Fruit fly (Drosophila melanogaster): ENCODE data around the gene Pcyt1.
A peak's percentile ranks its signal among the peaks of the same experiment; 100 is the strongest.

Pcyt1 gene

dm6 chr3L:1545693-1546329 is at the start of gene Pcyt1, which contains the start of gene CG32313:
Gene Pcyt1 (plus strand): TSS chr3L:1546092.
Gene CG32313 (minus strand): TSS chr3L:1545743.
- peak; percentile 66 for TF ChIP-seq CG17801 (GFP tag; optimal IDR thresholded peaks at IDR 0.05; ENCODE audit: partially characterized antibody)

dm6 chr3L:1496408-1496807 is 49.5 kb upstream of the Pcyt1 start, which contains the start of gene CG12084:
Gene CG12084 (minus strand): TSS chr3L:1496643.
- no peak for TF ChIP-seq CG17801 (GFP tag; optimal IDR thresholded peaks at IDR 0.05; ENCODE audit: partially characterized antibody)

dm6 chr3L:1502086-1502893 is 43.6 kb upstream of the Pcyt1 start, which contains the start of the genes hfp and Psa:
Gene hfp (minus strand): TSS chr3L:1502590.
Gene Psa (plus strand): TSS chr3L:1502843.
- TF ChIP-seq CG17801 (GFP tag; optimal IDR thresholded peaks at IDR 0.05; ENCODE audit: partially characterized antibody), result peak; percentile 31

- TF ChIP-seq CG17801 (GFP tag; optimal IDR thresholded peaks at IDR 0.05; ENCODE audit: partially characterized antibody), result peak; percentile 84
Observed at dm6 chr3L:1515820-1516540, 29.9 kb upstream of the Pcyt1 start.

dm6 chr3L:1516631-1517273 is 29.1 kb upstream of the Pcyt1 start, which contains the start of gene cue:
Gene cue (minus strand): TSS chr3L:1517271.
- no peak for TF ChIP-seq CG17801 (GFP tag; optimal IDR thresholded peaks at IDR 0.05; ENCODE audit: partially characterized antibody)

dm6 chr3L:1517274-1518047 is 28.4 kb upstream of the Pcyt1 start:
- peak; percentile 9 for TF ChIP-seq CG17801 (GFP tag; optimal IDR thresholded peaks at IDR 0.05; ENCODE audit: partially characterized antibody)

dm6 chr3L:1518715-1519603 is 26.9 kb upstream of the Pcyt1 start:
- peak; percentile 52 for TF ChIP-seq CG17801 (GFP tag; optimal IDR thresholded peaks at IDR 0.05; ENCODE audit: partially characterized antibody)

- TF ChIP-seq CG17801 (GFP tag; optimal IDR thresholded peaks at IDR 0.05; ENCODE audit: partially characterized antibody), result no peak
Observed at dm6 chr3L:1531159-1531558, 14.7 kb upstream of the Pcyt1 start, which contains the start of gene Ir62a. Gene Ir62a (minus strand): TSS chr3L:1531259.

- peak; percentile 7 for TF ChIP-seq CG17801 (GFP tag; optimal IDR thresholded peaks at IDR 0.05; ENCODE audit: partially characterized antibody)
Observed at dm6 chr3L:1533699-1534431, 12.0 kb upstream of the Pcyt1 start, which contains the start of gene Iml1. Gene Iml1 (minus strand): TSS chr3L:1534034.

- TF ChIP-seq CG17801 (GFP tag; optimal IDR thresholded peaks at IDR 0.05; ENCODE audit: partially characterized antibody), result peak; percentile 57
Observed at dm6 chr3L:1536487-1537337, 9.2 kb upstream of the Pcyt1 start, which contains the start of the genes CG12091 and pns. Gene CG12091 (minus strand): TSS chr3L:1536835. Gene pns (plus strand): TSS chr3L:1537137.

- TF ChIP-seq CG17801 (GFP tag; optimal IDR thresholded peaks at IDR 0.05; ENCODE audit: partially characterized antibody), result no peak
Observed at dm6 chr3L:1537353-1537752, 8.5 kb upstream of the Pcyt1 start.

Measured in ovary, adult (tissue).